Worm (Caenorhabditis elegans) whole organism, late embryonic: Measurements from ENCODE around the gene F56D6.18.

ENCODE experiments used
- ama-1 ChIP-seq: fragments of 150-350 bp; optimal IDR thresholded peaks from 2 replicates; lab custom pipeline; 2014
- dmd-4 ChIP-seq: sonication (generic microtip); optimal IDR thresholded peaks from 2 replicates; lab custom pipeline; 2016; ENCODE audit warnings: borderline replicate concordance, missing genetic modification characterization, missing compliant biosample characterization
- fax-1 ChIP-seq: sonication (generic microtip); optimal IDR thresholded peaks from 2 replicates; lab custom pipeline; 2016; ENCODE audit warnings: missing genotype, missing genetic modification characterization, missing compliant biosample characterization
- lin-11 ChIP-seq: fragments of 200-800 bp; sonication (Bioruptor generic); optimal IDR thresholded peaks from 2 replicates; lab custom pipeline; 2018; ENCODE audit warnings: mild to moderate bottlenecking, missing genetic modification characterization, missing compliant biosample characterization
- pqm-1 ChIP-seq: sonication (generic microtip); optimal IDR thresholded peaks from 2 replicates; lab custom pipeline; 2016; ENCODE audit warnings: missing genetic modification characterization, missing compliant biosample characterization
- sox-2 ChIP-seq: fragments of 200-800 bp; sonication (Bioruptor generic); IDR thresholded peaks from 2 replicates; pipeline ENCODE4 v1.3.6; 2022; ENCODE audit warnings: missing genetic modification reagents, missing genetic modification characterization, missing compliant biosample characterization

ce11 chrIV:3926117-3926516, 14.4 kb upstream of the F56D6.18 start, which contains the start of gene clec-68:
- TF ChIP-seq sox-2 (GFP tag; lab: Robert Waterston, UW), result no peak
- TF ChIP-seq pqm-1 (tag; lab: Kevin White, UChicago), result no peak
- TF ChIP-seq dmd-4, result no peak
- no peak for TF ChIP-seq ama-1 (lab: Kevin White, UChicago)
- TF ChIP-seq lin-11 (tag; lab: Kevin White, UChicago), result no peak
- no peak for TF ChIP-seq fax-1 (tag; lab: Kevin White, UChicago)
